Fruit fly (Drosophila melanogaster) whole organism, embryonic: ENCODE measurements around the gene Wsck.

Experiments used
- Abd-B ChIP-seq: fragments of 200-800 bp; sonication (Bioruptor generic); optimal IDR thresholded peaks from 2 replicates; lab custom pipeline; 2018; ENCODE audit warnings: missing biosample characterization, mild to moderate bottlenecking, missing genetic modification characterization, moderate library complexity
- Aef1 ChIP-seq: fragments of 200-800 bp; sonication (Bioruptor generic); IDR thresholded peaks from 3 replicates; pipeline ENCODE4 v1.3.6; 2022; ENCODE audit warnings: missing biosample characterization, missing genetic modification characterization
- Antp ChIP-seq: fragments of 200-800 bp; sonication (Bioruptor generic); optimal IDR thresholded peaks from 3 replicates; lab custom pipeline; 2016; ENCODE audit warnings: missing biosample characterization, missing genetic modification characterization
- CG10462 ChIP-seq: fragments of 200-800 bp; sonication (Bioruptor generic); optimal IDR thresholded peaks from 2 replicates; lab custom pipeline; 2016; ENCODE audit warnings: missing biosample characterization, missing genetic modification characterization
- CG11085 ChIP-seq: fragments of 200-800 bp; sonication (Bioruptor generic); IDR thresholded peaks from 2 replicates; pipeline ENCODE4 v1.3.6; 2022; ENCODE audit warnings: missing biosample characterization, missing genetic modification characterization
- CG12071 ChIP-seq: fragments of 200-800 bp; sonication (Bioruptor generic); optimal IDR thresholded peaks from 3 replicates; lab custom pipeline; 2018; ENCODE audit warnings: missing biosample characterization, mild to moderate bottlenecking, missing genetic modification characterization
- CG12659 ChIP-seq: fragments of 200-800 bp; sonication (Bioruptor generic); optimal IDR thresholded peaks from 3 replicates; lab custom pipeline; 2017; ENCODE audit warnings: mild to moderate bottlenecking, missing biosample characterization, missing genetic modification reagents, missing genetic modification characterization
- CG12942 ChIP-seq: fragments of 200-800 bp; sonication (Bioruptor generic); optimal IDR thresholded peaks from 3 replicates; lab custom pipeline; 2016; ENCODE audit warnings: missing biosample characterization, missing genetic modification characterization
- CG13296 ChIP-seq: fragments of 200-800 bp; sonication (Bioruptor generic); optimal IDR thresholded peaks from 3 replicates; lab custom pipeline; 2018; ENCODE audit warnings: missing biosample characterization, mild to moderate bottlenecking, missing genetic modification characterization
- CG14441 ChIP-seq: fragments of 200-800 bp; sonication (Bioruptor generic); IDR thresholded peaks from 2 replicates; pipeline ENCODE4 v1.3.6; 2022; ENCODE audit warnings: missing biosample characterization, missing genetic modification characterization
- CG15011 ChIP-seq: fragments of 200-800 bp; sonication (Bioruptor generic); optimal IDR thresholded peaks from 3 replicates; lab custom pipeline; 2018; ENCODE audit warnings: missing biosample characterization, mild to moderate bottlenecking, missing genetic modification characterization
- CG15073 ChIP-seq: fragments of 200-800 bp; sonication (Bioruptor generic); optimal IDR thresholded peaks from 2 replicates; lab custom pipeline; 2016; ENCODE audit warnings: missing biosample characterization, missing genetic modification characterization
- CG18476 ChIP-seq: fragments of 200-800 bp; sonication (Bioruptor generic); optimal IDR thresholded peaks from 2 replicates; lab custom pipeline; 2016; ENCODE audit warnings: missing biosample characterization, mild to moderate bottlenecking, missing genetic modification characterization
- CG2202 ChIP-seq: fragments of 200-800 bp; sonication (Bioruptor generic); optimal IDR thresholded peaks from 2 replicates; lab custom pipeline; 2018; ENCODE audit warnings: missing biosample characterization, mild to moderate bottlenecking, missing genetic modification characterization
- CG30431 ChIP-seq: fragments of 200-800 bp; sonication (Bioruptor generic); optimal IDR thresholded peaks from 2 replicates; lab custom pipeline; 2017; ENCODE audit warnings: missing biosample characterization, missing genetic modification characterization
- CG32772 ChIP-seq: fragments of 200-800 bp; sonication (Bioruptor generic); IDR thresholded peaks from 2 replicates; pipeline ENCODE4 v1.3.6; 2022; ENCODE audit warnings: missing biosample characterization, missing genetic modification characterization
- CG4360 ChIP-seq: fragments of 200-800 bp; sonication (Bioruptor generic); IDR thresholded peaks from 2 replicates; pipeline ENCODE4 v1.3.6; 2022; ENCODE audit warnings: missing biosample characterization, missing genetic modification characterization
- CG4730 ChIP-seq: fragments of 200-800 bp; sonication (Bioruptor generic); IDR thresholded peaks from 2 replicates; pipeline ENCODE4 v1.3.6; 2022; ENCODE audit warnings: missing biosample characterization, missing genetic modification characterization
- CG7987 ChIP-seq: fragments of 200-800 bp; sonication (Bioruptor generic); optimal IDR thresholded peaks from 2 replicates; lab custom pipeline; 2018; ENCODE audit warnings: missing biosample characterization, mild to moderate bottlenecking, missing genetic modification characterization, moderate library complexity
- CG8281 ChIP-seq: fragments of 200-800 bp; sonication (Bioruptor generic); optimal IDR thresholded peaks from 2 replicates; lab custom pipeline; 2018; ENCODE audit warnings: missing biosample characterization, mild to moderate bottlenecking, missing genetic modification characterization, moderate library complexity
- Dip3 ChIP-seq: fragments of 200-800 bp; sonication (Bioruptor generic); optimal IDR thresholded peaks from 3 replicates; lab custom pipeline; 2016; ENCODE audit warnings: missing biosample characterization, missing genetic modification characterization
- ERR ChIP-seq: fragments of 200-800 bp; sonication (Bioruptor generic); optimal IDR thresholded peaks from 2 replicates; lab custom pipeline; 2016; ENCODE audit warnings: missing biosample characterization, missing genetic modification characterization
- Eip74EF ChIP-seq, 2 experiments: fragments of 200-800 bp in 1 of 2; fragments of >200 bp in 1 of 2; sonication (Bioruptor generic) in 1 of 2; optimal IDR thresholded peaks; 2 replicates each; lab custom pipeline; 2017 to 2019; ENCODE audit warnings: missing biosample characterization in 2 of 2, missing genetic modification characterization in 2 of 2, mild to moderate bottlenecking in 1 of 2, moderate library complexity in 1 of 2
- Hmx ChIP-seq: fragments of 200-800 bp; sonication (Bioruptor generic); optimal IDR thresholded peaks from 2 replicates; lab custom pipeline; 2016; ENCODE audit warnings: missing biosample characterization, missing genetic modification characterization
- Jarid2 ChIP-seq: fragments of 200-800 bp; sonication (Bioruptor generic); optimal IDR thresholded peaks from 3 replicates; lab custom pipeline; 2017; ENCODE audit warnings: mild to moderate bottlenecking, missing biosample characterization, missing genetic modification reagents, missing genetic modification characterization
- Lhr ChIP-seq: fragments of 200-800 bp; sonication (Bioruptor generic); optimal IDR thresholded peaks from 3 replicates; lab custom pipeline; 2017; ENCODE audit warnings: mild to moderate bottlenecking, missing biosample characterization, missing genetic modification reagents, missing genetic modification characterization
- MTF-1 ChIP-seq: fragments of 200-800 bp; sonication (Bioruptor generic); optimal IDR thresholded peaks from 2 replicates; lab custom pipeline; 2018; ENCODE audit warnings: missing biosample characterization, mild to moderate bottlenecking, missing genetic modification characterization, borderline replicate concordance
- Mrtf ChIP-seq: fragments of 200-800 bp; sonication (Bioruptor generic); IDR thresholded peaks from 3 replicates; pipeline ENCODE4 v1.3.6; 2022; ENCODE audit warnings: missing biosample characterization, missing genetic modification characterization
- Taf1 ChIP-seq: fragments of 200-800 bp; sonication (Bioruptor generic); IDR thresholded peaks from 2 replicates; pipeline ENCODE4 v1.3.6; 2022; ENCODE audit warnings: missing biosample characterization, missing genetic modification characterization
- Vsx1 ChIP-seq: fragments of 200-800 bp; sonication (Bioruptor generic); optimal IDR thresholded peaks from 2 replicates; lab custom pipeline; 2017; ENCODE audit warnings: missing biosample characterization, mild to moderate bottlenecking, missing genetic modification characterization, missing genetic modification reagents
- al ChIP-seq: fragments of 200-800 bp; sonication (Bioruptor generic); IDR thresholded peaks from 2 replicates; pipeline ENCODE4 v1.3.6; 2022; ENCODE audit warnings: missing biosample characterization, missing genetic modification characterization
- aop ChIP-seq: fragments of 200-800 bp; sonication (Bioruptor generic); IDR thresholded peaks from 2 replicates; pipeline ENCODE4 v1.3.6; 2022; ENCODE audit warnings: missing biosample characterization, missing genetic modification characterization
- ap ChIP-seq: fragments of 200-800 bp; sonication (Bioruptor generic); IDR thresholded peaks from 2 replicates; pipeline ENCODE4 v1.3.6; 2022; ENCODE audit warnings: missing biosample characterization, missing genetic modification characterization
- bbx ChIP-seq: fragments of 200-800 bp; sonication (Bioruptor generic); IDR thresholded peaks from 2 replicates; pipeline ENCODE4 v1.3.6; 2022; ENCODE audit warnings: missing biosample characterization, missing genetic modification characterization; ENCODE audit not compliant: partially characterized antibody
- chif ChIP-seq, 2 experiments: fragments of 200-800 bp; sonication (Bioruptor generic); optimal IDR thresholded peaks; 3 replicates each; lab custom pipeline; 2016; ENCODE audit warnings: missing biosample characterization in 2 of 2, missing genetic modification characterization in 2 of 2
- chn ChIP-seq: fragments of 200-800 bp; sonication (Bioruptor generic); optimal IDR thresholded peaks from 2 replicates; lab custom pipeline; 2016; ENCODE audit warnings: missing biosample characterization, missing genetic modification characterization
- dan ChIP-seq: fragments of 200-800 bp; sonication (Bioruptor generic); IDR thresholded peaks from 2 replicates; pipeline ENCODE4 v1.3.6; 2022; ENCODE audit warnings: missing biosample characterization, missing genetic modification characterization
- dmrt11E ChIP-seq: fragments of 200-800 bp; sonication (Bioruptor generic); optimal IDR thresholded peaks from 3 replicates; lab custom pipeline; 2018; ENCODE audit warnings: missing biosample characterization, mild to moderate bottlenecking, missing genetic modification characterization, moderate library complexity
- dmrt99B ChIP-seq: fragments of 200-800 bp; sonication (Bioruptor generic); optimal IDR thresholded peaks from 2 replicates; lab custom pipeline; 2018; ENCODE audit warnings: missing biosample characterization, mild to moderate bottlenecking, missing genetic modification characterization, moderate library complexity
- fru ChIP-seq: fragments of >200 bp; optimal IDR thresholded peaks from 2 replicates; lab custom pipeline; 2017
- gro ChIP-seq: fragments of 200-800 bp; sonication (Bioruptor generic); optimal IDR thresholded peaks from 2 replicates; lab custom pipeline; 2016; ENCODE audit warnings: missing biosample characterization, missing genetic modification characterization
- ken ChIP-seq: fragments of 200-800 bp; sonication (Bioruptor generic); IDR thresholded peaks from 3 replicates; pipeline ENCODE4 v1.3.6; 2022; ENCODE audit warnings: missing biosample characterization, missing genetic modification characterization
- mam ChIP-seq: fragments of 200-800 bp; sonication (Bioruptor generic); optimal IDR thresholded peaks from 3 replicates; lab custom pipeline; 2016; ENCODE audit warnings: missing biosample characterization, missing genetic modification characterization
- nau ChIP-seq: fragments of 200-800 bp; sonication (Bioruptor generic); optimal IDR thresholded peaks from 3 replicates; lab custom pipeline; 2017; ENCODE audit warnings: missing biosample characterization, mild to moderate bottlenecking, missing genetic modification characterization, missing genetic modification reagents
- oc ChIP-seq: fragments of 200-800 bp; sonication (Bioruptor generic); optimal IDR thresholded peaks from 2 replicates; lab custom pipeline; 2018; ENCODE audit warnings: missing biosample characterization, mild to moderate bottlenecking, missing genetic modification characterization, moderate library complexity
- ranshi ChIP-seq: fragments of 200-800 bp; sonication (Bioruptor generic); IDR thresholded peaks from 2 replicates; pipeline ENCODE4 v1.3.6; 2022; ENCODE audit warnings: missing biosample characterization, missing genetic modification characterization
- tio ChIP-seq: fragments of 200-800 bp; sonication (Bioruptor generic); optimal IDR thresholded peaks from 2 replicates; lab custom pipeline; 2017; ENCODE audit warnings: missing biosample characterization, missing genetic modification characterization, inconsistent platforms
- tna ChIP-seq: fragments of 200-800 bp; sonication (Bioruptor generic); IDR thresholded peaks from 2 replicates; pipeline ENCODE4 v1.3.6; 2022; ENCODE audit warnings: missing biosample characterization, missing genetic modification characterization; ENCODE audit not compliant: partially characterized antibody
- unpg ChIP-seq: fragments of 200-800 bp; sonication (Bioruptor generic); optimal IDR thresholded peaks from 3 replicates; lab custom pipeline; 2018; ENCODE audit warnings: missing biosample characterization, mild to moderate bottlenecking, missing genetic modification characterization, moderate library complexity
- wek ChIP-seq: fragments of 200-800 bp; sonication (Bioruptor generic); optimal IDR thresholded peaks from 3 replicates; lab custom pipeline; 2018; ENCODE audit warnings: missing biosample characterization, mild to moderate bottlenecking, missing genetic modification characterization, moderate library complexity

The Wsck gene

dm6 chr3R:24654770-24655322, 25.0 kb upstream of the Wsck start, which contains the start of the genes CG31125 and CG6695 (continued):
- TF ChIP-seq ap (GFP tag; lab: Robert Waterston, UW), result no peak
- TF ChIP-seq dmrt11E (tag; lab: Kevin White, UChicago), result peak; percentile 56
- peak; percentile 97 for TF ChIP-seq wek
- TF ChIP-seq CG12071 (GFP tag; lab: Kevin White, UChicago), result no peak
- TF ChIP-seq Hmx (GFP tag; lab: Kevin White, UChicago), result no peak
- no peak; the same call in 2 of the 3 replicates for TF ChIP-seq Aef1 (GFP tag; lab: Robert Waterston, UW)
- TF ChIP-seq Antp (GFP tag; lab: Kevin White, UChicago), result peak; percentile 67
- TF ChIP-seq aop (GFP tag; lab: Robert Waterston, UW), result no peak
- no peak for TF ChIP-seq Taf1 (GFP tag; lab: Robert Waterston, UW)
- no peak for TF ChIP-seq CG8281 (tag; lab: Kevin White, UChicago)
- peak; percentile 44 to 65 for TF ChIP-seq chif (GFP tag; optimal IDR thresholded peaks at IDR 0.05; lab: Kevin White, UChicago)
- TF ChIP-seq unpg (GFP tag; lab: Kevin White, UChicago), result no peak
- peak; percentile 78 for TF ChIP-seq mam
- no peak for TF ChIP-seq tio (GFP tag; lab: Kevin White, UChicago)
- peak; percentile 29; the same call in 1 of the 2 replicates for TF ChIP-seq CG14441
- TF ChIP-seq oc, result no peak
- TF ChIP-seq ERR (GFP tag; lab: Kevin White, UChicago), result peak; percentile 5
- TF ChIP-seq CG4730 (GFP tag; lab: Robert Waterston, UW), result no peak
- TF ChIP-seq CG15073, result no peak
- no peak for TF ChIP-seq Jarid2 (GFP tag; lab: Kevin White, UChicago)
- no peak for TF ChIP-seq CG2202 (tag; lab: Kevin White, UChicago)
- peak; percentile 68 for TF ChIP-seq bbx (GFP tag; lab: Robert Waterston, UW)
- TF ChIP-seq CG30431 (GFP tag; lab: Kevin White, UChicago), result no peak
- TF ChIP-seq tna (GFP tag; lab: Robert Waterston, UW), result peak; percentile 57
- no peak for TF ChIP-seq Mrtf
- peak; percentile 63 for TF ChIP-seq Abd-B (GFP tag; lab: Kevin White, UChicago)
- no peak for TF ChIP-seq CG11085 (GFP tag; lab: Robert Waterston, UW)
- peak; percentile 85 for TF ChIP-seq gro (GFP tag; lab: Kevin White, UChicago)
- TF ChIP-seq CG13296 (GFP tag; lab: Kevin White, UChicago), result no peak
- TF ChIP-seq fru (lab: Kevin White, UChicago), result no peak
- no peak for TF ChIP-seq Eip74EF (GFP tag; optimal IDR thresholded peaks at IDR 0.05; lab: Kevin White, UChicago)
- TF ChIP-seq ken, result peak; percentile 46; the same call in 1 of the 3 replicates
- TF ChIP-seq CG15011 (GFP tag; lab: Kevin White, UChicago), result no peak
- TF ChIP-seq Lhr (GFP tag; lab: Kevin White, UChicago), result no peak
- TF ChIP-seq Dip3 (GFP tag; lab: Kevin White, UChicago), result peak; percentile 60
- no peak for TF ChIP-seq CG18476
- TF ChIP-seq ranshi (GFP tag; lab: Robert Waterston, UW), result peak; percentile 15; the same call in 1 of the 2 replicates
- peak; percentile 34; the same call in 1 of the 2 replicates for TF ChIP-seq al (GFP tag; lab: Robert Waterston, UW)
- no peak for TF ChIP-seq CG10462 (GFP tag; lab: Kevin White, UChicago)
- TF ChIP-seq CG4360 (GFP tag; lab: Robert Waterston, UW), result no peak
- TF ChIP-seq CG32772, result no peak
- no peak for TF ChIP-seq dmrt99B (tag; lab: Kevin White, UChicago)
- peak; percentile 21 for TF ChIP-seq CG12942
- no peak for TF ChIP-seq Vsx1 (GFP tag; lab: Kevin White, UChicago)
- TF ChIP-seq MTF-1 (GFP tag; lab: Kevin White, UChicago), result no peak
- TF ChIP-seq CG7987 (GFP tag; lab: Kevin White, UChicago), result no peak
- TF ChIP-seq nau (GFP tag; lab: Kevin White, UChicago), result no peak
- TF ChIP-seq CG12659, result peak; percentile 78
- peak; percentile 72 for TF ChIP-seq chn (GFP tag; lab: Kevin White, UChicago)
- TF ChIP-seq dan, result no peak
